Fruit fly (Drosophila melanogaster): ENCODE results near the gene Rcd5.

The Rcd5 gene

DNA sequence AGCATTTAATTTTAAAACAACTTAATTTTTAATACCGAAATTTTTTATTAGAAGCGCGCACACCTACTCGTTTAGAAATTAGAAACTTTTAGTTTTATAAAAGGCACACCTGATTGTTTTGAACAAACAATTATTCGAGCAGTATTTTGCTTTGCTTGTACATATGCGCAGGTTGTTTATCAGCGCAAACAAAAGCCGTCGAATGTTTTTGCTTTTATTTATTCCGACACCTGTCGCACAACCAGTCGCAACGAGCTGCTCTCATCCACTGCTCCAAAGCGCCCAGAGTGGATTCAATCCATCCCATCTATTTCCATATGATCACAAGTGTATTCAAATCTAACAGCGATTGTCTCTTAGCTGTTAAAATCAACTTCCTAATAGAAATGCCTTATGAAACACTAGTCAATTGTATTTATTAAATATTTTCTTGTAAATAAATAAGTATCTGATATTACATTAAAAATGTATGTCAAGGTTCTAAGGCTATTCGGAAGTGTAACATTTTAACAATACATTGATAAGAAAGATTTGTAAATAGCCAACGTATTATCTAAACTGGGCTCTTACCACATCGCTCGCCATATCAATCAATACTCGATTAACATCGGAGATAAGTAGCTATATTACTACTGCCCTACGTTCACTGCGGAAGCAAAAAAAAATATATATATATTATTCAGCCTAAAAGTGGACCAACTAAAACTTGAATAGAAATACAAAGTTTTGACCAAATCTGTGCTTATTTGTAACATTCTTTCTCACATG lies 14.4 kb upstream of the Rcd5 start, which contains the start of gene CG11594:
Gene CG11594, minus strand, starts transcription at position 274 of the 768 bp plus-strand sequence.
- no peak for TF ChIP-seq CG8478 (optimal IDR thresholded peaks at IDR 0.05)
- TF ChIP-seq usp (GFP tag; optimal IDR thresholded peaks at IDR 0.05): no peak
- TF ChIP-seq psq (optimal IDR thresholded peaks at IDR 0.05): no peak
- no peak for TF ChIP-seq EcR (GFP tag; optimal IDR thresholded peaks at IDR 0.05)
- TF ChIP-seq Dll (optimal IDR thresholded peaks at IDR 0.05): no peak
- TF ChIP-seq pan (optimal IDR thresholded peaks at IDR 0.05): no peak

- TF ChIP-seq EcR (GFP tag; optimal IDR thresholded peaks at IDR 0.05): no peak
- no peak for TF ChIP-seq Dll (optimal IDR thresholded peaks at IDR 0.05)
- TF ChIP-seq psq (optimal IDR thresholded peaks at IDR 0.05): no peak
- TF ChIP-seq CG8478 (optimal IDR thresholded peaks at IDR 0.05): no peak
- TF ChIP-seq usp (GFP tag; optimal IDR thresholded peaks at IDR 0.05): no peak
- TF ChIP-seq pan (optimal IDR thresholded peaks at IDR 0.05): no peak
Observed at dm6 chr3L:4026506-4026868, 13.8 kb upstream of the Rcd5 start, which contains the start of gene Gr64a. TSS of gene Gr64a (plus strand) at chr3L:4026769.

dm6 chr3L:4028305-4028704 lies 12.0 kb upstream of the Rcd5 start, which contains the start of the genes Gr64b and Gr64c:
TSS of gene Gr64b (plus strand) at chr3L:4028605.
TSS of gene Gr64c (plus strand) at chr3L:4028605.
- TF ChIP-seq pan (optimal IDR thresholded peaks at IDR 0.05) (no peak), Dll (optimal IDR thresholded peaks at IDR 0.05) (no peak), usp (GFP tag; optimal IDR thresholded peaks at IDR 0.05) (no peak), psq (optimal IDR thresholded peaks at IDR 0.05) (no peak), EcR (GFP tag; optimal IDR thresholded peaks at IDR 0.05) (no peak), CG8478 (optimal IDR thresholded peaks at IDR 0.05) (no peak)

dm6 chr3L:4031762-4032161 lies 8.6 kb upstream of the Rcd5 start, which contains the start of the genes Gr64d and Gr64e:
TSS of gene Gr64d (plus strand) at chr3L:4032062.
TSS of gene Gr64e (plus strand) at chr3L:4032141.
- TF ChIP-seq EcR (GFP tag; optimal IDR thresholded peaks at IDR 0.05) (no peak), pan (optimal IDR thresholded peaks at IDR 0.05) (no peak), Dll (optimal IDR thresholded peaks at IDR 0.05) (no peak), psq (optimal IDR thresholded peaks at IDR 0.05) (no peak), CG8478 (optimal IDR thresholded peaks at IDR 0.05) (no peak), usp (GFP tag; optimal IDR thresholded peaks at IDR 0.05) (no peak)

DNA sequence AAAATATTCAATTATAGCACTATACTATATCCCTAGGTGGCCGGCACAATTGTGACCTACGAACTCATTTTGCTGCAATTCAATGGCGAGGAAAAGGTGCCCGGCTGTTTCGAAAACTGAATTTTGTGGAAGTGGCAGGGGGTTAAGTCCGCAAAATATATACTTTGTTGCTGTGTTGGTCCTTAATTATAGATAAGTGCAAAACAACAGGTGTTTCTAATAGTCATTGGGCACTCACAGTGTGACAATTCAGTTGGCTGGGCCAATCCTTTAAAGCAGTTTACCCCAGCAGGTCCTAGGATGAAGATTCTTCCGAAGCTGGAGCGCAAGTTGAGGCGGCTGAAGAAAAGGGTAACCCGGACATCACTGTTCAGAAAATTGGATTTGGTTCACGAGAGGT lies 4.8 kb upstream of the Rcd5 start, which contains the start of gene Gr64f:
Gene Gr64f, plus strand, starts transcription at position 301 of the 400 bp plus-strand sequence.
- TF ChIP-seq Dll (optimal IDR thresholded peaks at IDR 0.05) (no peak), usp (GFP tag; optimal IDR thresholded peaks at IDR 0.05) (no peak), CG8478 (optimal IDR thresholded peaks at IDR 0.05) (no peak)

DNA sequence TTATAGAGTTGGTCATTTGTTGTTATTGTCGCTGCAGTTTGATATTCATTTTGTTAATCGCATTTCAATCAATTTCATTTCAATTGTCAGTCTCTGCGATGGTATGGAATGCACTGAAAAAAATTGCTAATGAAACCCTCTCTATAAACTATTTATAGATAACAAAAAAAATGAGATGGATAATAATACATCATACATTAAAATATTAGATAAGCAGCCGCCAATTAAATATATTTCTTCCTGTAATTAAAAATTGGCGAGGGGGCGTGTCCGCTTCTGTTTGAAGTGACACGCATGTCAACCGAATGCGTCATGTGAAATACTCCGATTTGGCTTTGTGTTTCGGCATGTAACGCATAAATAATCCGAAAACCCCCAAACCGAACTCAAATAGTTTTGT lies 4.2 kb downstream of the Rcd5 start:
- TF ChIP-seq CG8478 (optimal IDR thresholded peaks at IDR 0.05): no peak
- TF ChIP-seq psq (optimal IDR thresholded peaks at IDR 0.05): no peak

DNA sequence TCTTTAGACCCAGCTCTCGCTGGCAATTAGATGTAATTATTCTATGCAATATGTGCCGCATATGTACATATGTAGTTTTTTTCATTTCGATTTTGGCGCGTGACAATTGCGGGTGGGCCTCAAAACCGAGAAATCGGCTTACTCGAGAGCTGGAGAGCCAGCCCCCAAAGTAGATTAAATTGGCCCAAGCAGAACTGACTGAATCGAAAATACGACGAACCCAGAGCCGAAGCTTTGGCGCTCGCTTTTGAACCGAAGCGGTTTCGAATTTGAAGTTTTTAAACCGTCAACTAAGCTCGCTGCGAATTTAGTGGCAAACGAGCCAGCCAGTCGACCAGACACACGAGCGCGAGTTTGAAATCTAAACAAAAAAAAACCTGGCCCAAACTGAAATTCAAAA lies 6.0 kb downstream of the Rcd5 start, which contains the start of gene CG1136:
Gene CG1136, plus strand, starts transcription at position 308 of the 400 bp plus-strand sequence.
- TF ChIP-seq Dll (optimal IDR thresholded peaks at IDR 0.05) (no peak), psq (optimal IDR thresholded peaks at IDR 0.05) (no peak), CG8478 (optimal IDR thresholded peaks at IDR 0.05) (no peak), pan (optimal IDR thresholded peaks at IDR 0.05) (no peak), usp (GFP tag; optimal IDR thresholded peaks at IDR 0.05) (no peak), EcR (GFP tag; optimal IDR thresholded peaks at IDR 0.05) (no peak)

dm6 chr3L:4047635-4048034 lies 7.3 kb downstream of the Rcd5 start, which contains the start of gene Dpy-30L2:
TSS of gene Dpy-30L2 (minus strand) at chr3L:4047735.
- TF ChIP-seq pan (optimal IDR thresholded peaks at IDR 0.05): no peak
- TF ChIP-seq Dll (optimal IDR thresholded peaks at IDR 0.05): no peak
- TF ChIP-seq CG8478 (optimal IDR thresholded peaks at IDR 0.05): no peak
- TF ChIP-seq EcR (GFP tag; optimal IDR thresholded peaks at IDR 0.05): no peak
- no peak for TF ChIP-seq usp (GFP tag; optimal IDR thresholded peaks at IDR 0.05)
- no peak for TF ChIP-seq psq (optimal IDR thresholded peaks at IDR 0.05)

DNA sequence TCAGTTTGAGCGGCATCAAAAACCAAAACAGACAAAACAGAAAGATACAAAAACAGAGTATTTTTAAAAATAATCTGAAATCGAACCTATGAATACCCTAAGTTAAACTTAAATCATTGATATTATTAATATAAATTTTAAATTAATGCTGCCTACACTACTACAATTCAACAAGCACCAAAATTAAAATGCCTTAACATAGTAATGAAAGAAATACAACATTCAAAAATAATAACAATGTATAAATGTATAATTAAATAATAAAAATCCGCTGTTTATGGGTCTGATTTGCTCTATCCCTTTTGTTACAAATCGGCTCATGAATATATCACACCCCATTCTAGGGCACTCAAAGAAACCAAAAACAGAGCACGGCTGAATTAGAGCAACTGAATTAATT lies 8.8 kb downstream of the Rcd5 start:
- no peak for TF ChIP-seq EcR (GFP tag; optimal IDR thresholded peaks at IDR 0.05)
- TF ChIP-seq Dll (optimal IDR thresholded peaks at IDR 0.05): no peak
- TF ChIP-seq psq (optimal IDR thresholded peaks at IDR 0.05): no peak
- no peak for TF ChIP-seq CG8478 (optimal IDR thresholded peaks at IDR 0.05)
- TF ChIP-seq usp (GFP tag; optimal IDR thresholded peaks at IDR 0.05): no peak
- no peak for TF ChIP-seq pan (optimal IDR thresholded peaks at IDR 0.05)

DNA sequence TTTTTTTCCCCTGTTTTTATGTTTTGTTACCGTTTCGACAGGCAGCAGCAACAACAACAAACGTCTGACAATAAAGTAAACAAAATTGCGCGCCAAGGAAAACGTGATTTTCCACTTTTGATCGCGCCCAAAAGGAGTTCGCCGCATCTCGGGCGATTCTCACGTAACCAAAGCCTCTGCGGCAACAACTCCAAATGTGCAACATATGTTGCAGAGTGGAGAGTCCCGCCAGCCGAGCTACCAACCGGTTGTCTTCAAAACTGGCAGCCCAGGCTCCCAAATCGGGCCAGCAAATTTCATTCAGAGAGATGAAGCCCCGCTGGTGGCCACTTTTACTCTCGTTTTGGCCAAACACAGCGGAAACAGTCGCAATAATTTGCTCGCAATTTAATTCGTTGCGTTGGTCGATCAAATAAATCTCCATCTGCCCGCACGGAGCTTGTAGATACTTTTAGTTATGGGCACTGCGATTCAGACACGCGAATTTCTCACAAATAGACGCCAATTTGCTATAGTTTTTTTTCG lies 15.2 kb downstream of the Rcd5 start:
- TF ChIP-seq usp (GFP tag; optimal IDR thresholded peaks at IDR 0.05) (no peak), CG8478 (optimal IDR thresholded peaks at IDR 0.05) (no peak), pan (optimal IDR thresholded peaks at IDR 0.05) (no peak), Dll (optimal IDR thresholded peaks at IDR 0.05) (no peak), psq (optimal IDR thresholded peaks at IDR 0.05) (no peak), EcR (GFP tag; optimal IDR thresholded peaks at IDR 0.05) (no peak)

- TF ChIP-seq pan (optimal IDR thresholded peaks at IDR 0.05) (no peak), Dll (optimal IDR thresholded peaks at IDR 0.05) (no peak), psq (optimal IDR thresholded peaks at IDR 0.05) (no peak), usp (GFP tag; optimal IDR thresholded peaks at IDR 0.05) (no peak), CG8478 (optimal IDR thresholded peaks at IDR 0.05) (no peak), EcR (GFP tag; optimal IDR thresholded peaks at IDR 0.05) (no peak)
Observed at dm6 chr3L:4056812-4057211, 16.5 kb downstream of the Rcd5 start.

DNA sequence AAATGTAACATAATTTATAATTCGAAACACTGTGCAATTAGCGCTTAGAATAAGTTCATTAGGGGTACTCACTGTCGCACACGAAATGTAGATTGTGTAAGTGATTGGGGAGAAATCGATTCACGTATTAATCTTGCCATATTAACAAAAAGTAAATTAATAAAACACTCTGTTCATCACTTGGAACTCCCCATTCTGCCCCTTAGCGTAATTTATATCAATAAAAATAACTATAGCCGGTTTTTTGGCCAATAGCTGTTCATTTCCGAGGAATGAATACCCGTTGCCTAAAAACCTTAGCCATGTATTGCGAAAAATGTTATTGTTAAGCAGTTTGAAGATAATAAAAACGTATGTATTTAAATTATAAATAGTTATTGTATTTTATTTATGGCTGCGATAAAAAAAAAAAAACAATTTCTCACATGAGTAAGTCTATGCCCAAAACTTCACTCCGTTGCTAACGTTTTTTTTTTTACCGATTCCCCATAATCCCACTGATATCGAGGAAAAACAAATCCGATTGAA lies 19.0 kb downstream of the Rcd5 start, which contains the start of gene Ugt305A1:
Gene Ugt305A1, plus strand, starts transcription at position 478 of the 528 bp plus-strand sequence.
- no peak for TF ChIP-seq Dll (optimal IDR thresholded peaks at IDR 0.05)

Measured in whole organism.